Worm (Caenorhabditis elegans): Measurements from ENCODE around the gene srap-1.

The srap-1 gene

DNA sequence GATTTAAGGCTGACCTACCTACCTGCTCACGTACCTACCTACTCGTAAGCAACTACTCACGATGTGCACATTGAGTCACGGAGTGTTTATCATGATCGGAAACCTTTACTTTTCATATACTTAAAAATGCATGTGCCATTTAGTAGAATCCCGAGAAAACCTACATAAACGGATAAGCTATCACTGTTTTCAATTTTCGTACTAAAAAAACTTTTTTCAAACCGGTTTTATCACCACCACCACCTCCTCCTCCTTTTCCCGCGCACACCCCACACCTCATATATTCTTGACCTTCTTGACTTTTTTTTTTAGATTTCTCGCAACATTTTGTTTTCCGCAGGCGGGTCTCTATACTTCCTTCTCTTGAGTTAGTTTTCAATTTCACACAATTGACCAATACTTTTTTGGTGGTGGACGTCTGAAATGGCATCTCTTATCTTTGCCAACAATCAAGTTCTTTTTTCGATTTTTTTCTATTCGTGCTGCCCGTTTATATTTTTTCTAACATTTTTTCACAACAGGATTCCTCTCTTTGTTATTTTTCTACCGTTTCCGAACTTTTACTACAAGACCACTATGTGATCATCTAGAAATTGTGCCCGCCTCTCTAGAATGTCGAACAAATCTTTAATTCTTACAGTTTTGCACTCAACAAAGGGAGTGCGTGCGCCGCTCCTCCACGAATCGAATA, at the start of gene srap-1:
TSS of gene srap-1 (plus strand) at position 641 of the 691 bp plus-strand sequence.
- TF ChIP-seq zfh-2 (GFP tag; conservative IDR thresholded peaks at IDR 0.05) (no peak), ztf-3 (GFP tag; optimal IDR thresholded peaks at IDR 0.05) (no peak), pha-4 (tag; optimal IDR thresholded peaks at IDR 0.05) (no peak), pbrm-1 (GFP tag; IDR thresholded peaks at IDR 0.05) (no peak), ztf-18 (tag; optimal IDR thresholded peaks at IDR 0.05) (no peak), lsl-1 (GFP tag; optimal IDR thresholded peaks at IDR 0.05) (no peak), unc-62 (GFP tag; optimal IDR thresholded peaks at IDR 0.05) (no peak), fkh-3 (tag; optimal IDR thresholded peaks at IDR 0.05) (no peak), C06A6.2 (GFP tag; conservative IDR thresholded peaks at IDR 0.05) (no peak), unc-130 (GFP tag; optimal IDR thresholded peaks at IDR 0.05) (no peak), ceh-79 (tag; optimal IDR thresholded peaks at IDR 0.05) (no peak)

ce11 chrII:11153800-11154199, 49.2 kb upstream of the srap-1 start:
- TF ChIP-seq tbp1 (GFP tag; optimal IDR thresholded peaks at IDR 0.05) (peak; percentile 19), cebp-1 (GFP tag; IDR thresholded peaks at IDR 0.05) (peak; percentile 33; the same call in 1 of the 2 replicates), cebp-1 (tag; optimal IDR thresholded peaks at IDR 0.05) (peak; percentile 56), nhr-80 (tag; optimal IDR thresholded peaks at IDR 0.05) (peak; percentile 74), lsy-27 (tag; optimal IDR thresholded peaks at IDR 0.05; ENCODE audit: borderline replicate concordance, insufficient read depth) (no peak), lag-1 (GFP tag; IDR thresholded peaks at IDR 0.05) (no peak), ztf-25 (GFP tag; IDR thresholded peaks at IDR 0.05) (no peak), let-607 (tag; optimal IDR thresholded peaks at IDR 0.05) (peak in 1 of 2 experiments; percentile 10), F57C9.4 (tag; optimal IDR thresholded peaks at IDR 0.05) (no peak), unc-62 (GFP tag; optimal IDR thresholded peaks at IDR 0.05) (peak; percentile 9), hlh-26 (GFP tag; conservative IDR thresholded peaks at IDR 0.05) (no peak), mes-4 (tag; optimal IDR thresholded peaks at IDR 0.05) (no peak), tbx-9 (tag; optimal IDR thresholded peaks at IDR 0.05; ENCODE audit: borderline replicate concordance) (no peak), madf-6 (GFP tag; IDR thresholded peaks at IDR 0.05) (no peak), F23B12.7 (tag; optimal IDR thresholded peaks at IDR 0.05; ENCODE audit: insufficient read depth) (peak; percentile 46)

- no peak for TF ChIP-seq mxl-1 (tag; optimal IDR thresholded peaks at IDR 0.05)
- no peak for TF ChIP-seq F57C9.4 (tag; optimal IDR thresholded peaks at IDR 0.05)
- TF ChIP-seq sdz-38 (tag; optimal IDR thresholded peaks at IDR 0.05): no peak
- no peak for TF ChIP-seq F10E7.11 (tag; optimal IDR thresholded peaks at IDR 0.05)
- no peak for TF ChIP-seq ztf-3 (GFP tag; optimal IDR thresholded peaks at IDR 0.05)
- no peak for TF ChIP-seq pha-4 (tag; optimal IDR thresholded peaks at IDR 0.05)
- no peak for TF ChIP-seq pbrm-1 (GFP tag; IDR thresholded peaks at IDR 0.05)
- TF ChIP-seq let-607 (tag; optimal IDR thresholded peaks at IDR 0.05): no peak
- TF ChIP-seq Y56A3A.18 (GFP tag; IDR thresholded peaks at IDR 0.05): no peak
- TF ChIP-seq Y95B8A.8 (GFP tag; IDR thresholded peaks at IDR 0.05): no peak
- no peak for TF ChIP-seq madf-6 (GFP tag; IDR thresholded peaks at IDR 0.05)
Observed at ce11 chrII:11154957-11155356, 48.1 kb upstream of the srap-1 start.

DNA sequence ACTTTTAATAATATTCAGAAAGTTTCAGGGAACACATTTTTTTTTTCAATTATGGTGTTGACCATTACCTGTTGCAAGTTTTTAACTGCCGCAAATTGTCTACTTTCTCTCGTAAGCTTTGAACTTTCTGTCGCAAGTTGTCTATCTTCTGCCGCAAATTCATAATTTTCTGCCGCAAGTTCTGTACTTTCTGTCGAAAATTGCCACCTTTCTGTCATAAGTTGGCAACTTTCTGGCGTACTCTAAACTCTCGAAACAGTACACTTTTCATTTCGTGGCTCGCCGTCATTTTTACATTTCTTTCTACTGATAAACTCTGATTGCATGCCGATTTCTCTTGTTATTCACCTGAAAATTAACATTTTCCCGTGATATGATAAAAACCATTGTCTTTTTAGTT, 47.6 kb upstream of the srap-1 start:
- no peak for TF ChIP-seq cebp-1 (GFP tag; IDR thresholded peaks at IDR 0.05)
- TF ChIP-seq cebp-1 (tag; optimal IDR thresholded peaks at IDR 0.05): no peak
- TF ChIP-seq let-526 (GFP tag; IDR thresholded peaks at IDR 0.05): no peak
- TF ChIP-seq snpc-3.4 (tag; optimal IDR thresholded peaks at IDR 0.05): no peak
- TF ChIP-seq mxl-1 (tag; optimal IDR thresholded peaks at IDR 0.05): no peak
- no peak for TF ChIP-seq nfya-1 (tag; optimal IDR thresholded peaks at IDR 0.05; ENCODE audit: borderline replicate concordance, insufficient read depth)
- no peak for TF ChIP-seq sdz-38 (tag; optimal IDR thresholded peaks at IDR 0.05)
- no peak for TF ChIP-seq ceh-58 (GFP tag; IDR thresholded peaks at IDR 0.05)
- no peak for TF ChIP-seq snpc-4 (GFP tag; optimal IDR thresholded peaks at IDR 0.05)
- no peak for TF ChIP-seq snpc-4 (tag; optimal IDR thresholded peaks at IDR 0.05)
- no peak for TF ChIP-seq repo-1 (tag; optimal IDR thresholded peaks at IDR 0.05)

Data from whole organism, young adult.